Fruit fly (Drosophila melanogaster) whole organism, prepupa: Measurements from ENCODE around the gene unc-119.
A peak's percentile ranks its signal among the peaks of the same experiment; 100 is the strongest.

ENCODE experiments used
- CG10669 ChIP-seq: fragments of 200-800 bp; sonication (Bioruptor generic); optimal IDR thresholded peaks from 3 replicates; lab custom pipeline; 2018; ENCODE audit warnings: missing biosample characterization, mild to moderate bottlenecking, missing genetic modification characterization, moderate library complexity
- CG11294 ChIP-seq: fragments of 200-800 bp; sonication (Bioruptor generic); IDR thresholded peaks from 2 replicates; pipeline ENCODE4 v1.3.6; 2022; ENCODE audit warnings: missing biosample characterization, missing genetic modification characterization
- CG11762 ChIP-seq: fragments of 200-800 bp; sonication (Bioruptor generic); optimal IDR thresholded peaks from 3 replicates; lab custom pipeline; 2016; ENCODE audit warnings: missing biosample characterization, missing genetic modification characterization; ENCODE audit not compliant: insufficient read depth
- CG11902 ChIP-seq: fragments of 200-800 bp; sonication (Bioruptor generic); optimal IDR thresholded peaks from 3 replicates; lab custom pipeline; 2016; ENCODE audit warnings: missing biosample characterization, missing genetic modification characterization
- CG15336 ChIP-seq: fragments of 200-800 bp; sonication (Bioruptor generic); IDR thresholded peaks from 2 replicates; pipeline ENCODE4 v1.3.6; 2022; ENCODE audit warnings: missing biosample characterization, missing genetic modification characterization
- CG1621 ChIP-seq: fragments of 200-800 bp; sonication (Bioruptor generic); optimal IDR thresholded peaks from 3 replicates; lab custom pipeline; 2018; ENCODE audit warnings: missing biosample characterization, mild to moderate bottlenecking, missing genetic modification characterization
- CG16779 ChIP-seq: fragments of 200-800 bp; sonication (Bioruptor generic); optimal IDR thresholded peaks from 3 replicates; lab custom pipeline; 2017; ENCODE audit warnings: missing biosample characterization, mild to moderate bottlenecking, missing genetic modification characterization
- CG3032 ChIP-seq: fragments of 200-800 bp; optimal IDR thresholded peaks from 2 replicates; lab custom pipeline; 2019; ENCODE audit warnings: missing biosample characterization, mild to moderate bottlenecking, missing genetic modification characterization, moderate library complexity
- CG31627 ChIP-seq: fragments of 200-800 bp; sonication (Bioruptor generic); optimal IDR thresholded peaks from 3 replicates; lab custom pipeline; 2016; ENCODE audit warnings: missing biosample characterization, missing genetic modification characterization
- CG32006 ChIP-seq: fragments of 200-800 bp; sonication (Bioruptor generic); optimal IDR thresholded peaks from 3 replicates; lab custom pipeline; 2017; ENCODE audit warnings: missing biosample characterization, mild to moderate bottlenecking, missing genetic modification characterization
- CG34406 ChIP-seq: fragments of 200-800 bp; sonication (Bioruptor generic); optimal IDR thresholded peaks from 3 replicates; lab custom pipeline; 2016; ENCODE audit warnings: missing biosample characterization, missing genetic modification characterization
- CG3919 ChIP-seq: fragments of 200-800 bp; sonication (Bioruptor generic); optimal IDR thresholded peaks from 3 replicates; lab custom pipeline; 2016; ENCODE audit warnings: missing biosample characterization, missing genetic modification characterization
- CG4318 ChIP-seq: fragments of 200-800 bp; sonication (Bioruptor generic); optimal IDR thresholded peaks from 3 replicates; lab custom pipeline; 2017; ENCODE audit warnings: missing biosample characterization, mild to moderate bottlenecking, missing genetic modification characterization
- CG6163 ChIP-seq: fragments of 200-800 bp; sonication (Bioruptor generic); IDR thresholded peaks from 3 replicates; pipeline ENCODE4 v1.3.6; 2022; ENCODE audit warnings: missing biosample characterization, missing genetic modification characterization
- CG6276 ChIP-seq: fragments of 200-800 bp; sonication (Bioruptor generic); optimal IDR thresholded peaks from 2 replicates; lab custom pipeline; 2017; ENCODE audit warnings: missing biosample characterization, mild to moderate bottlenecking, missing genetic modification characterization
- CG6792 ChIP-seq: fragments of 200-800 bp; sonication (Bioruptor generic); optimal IDR thresholded peaks from 3 replicates; lab custom pipeline; 2016; ENCODE audit warnings: missing biosample characterization, missing genetic modification characterization
- CG6808 ChIP-seq: fragments of 200-800 bp; sonication (Bioruptor generic); optimal IDR thresholded peaks from 3 replicates; lab custom pipeline; 2017; ENCODE audit warnings: missing biosample characterization, missing genetic modification characterization, mild to moderate bottlenecking, moderate library complexity, missing genetic modification reagents
- CG6854 ChIP-seq: fragments of 200-800 bp; sonication (Bioruptor generic); optimal IDR thresholded peaks from 2 replicates; lab custom pipeline; 2017; ENCODE audit warnings: missing biosample characterization, mild to moderate bottlenecking, missing genetic modification characterization
- CG7368 ChIP-seq: fragments of 200-800 bp; sonication (Bioruptor generic); optimal IDR thresholded peaks from 3 replicates; lab custom pipeline; 2016; ENCODE audit warnings: missing biosample characterization, missing genetic modification characterization
- CG8119 ChIP-seq: fragments of 200-800 bp; sonication (Bioruptor generic); IDR thresholded peaks from 3 replicates; pipeline ENCODE4 v1.3.6; 2022; ENCODE audit warnings: missing biosample characterization, missing genetic modification characterization
- CG8319 ChIP-seq: fragments of 200-800 bp; sonication (Bioruptor generic); optimal IDR thresholded peaks from 3 replicates; lab custom pipeline; 2016; ENCODE audit warnings: missing biosample characterization, missing genetic modification characterization
- CG9139 ChIP-seq: fragments of 200-800 bp; sonication (Bioruptor generic); optimal IDR thresholded peaks from 3 replicates; lab custom pipeline; 2017; ENCODE audit warnings: missing biosample characterization, mild to moderate bottlenecking, missing genetic modification characterization
- Eip75B ChIP-seq: fragments of 200-800 bp; sonication (Bioruptor generic); optimal IDR thresholded peaks from 3 replicates; lab custom pipeline; 2016; ENCODE audit warnings: missing biosample characterization, missing genetic modification characterization
- Eip78C ChIP-seq: fragments of 200-800 bp; sonication (Bioruptor generic); peaks from one replicate; lab custom pipeline; 2016; ENCODE audit warnings: missing biosample characterization, missing genetic modification characterization
- Ets21C ChIP-seq: fragments of 200-800 bp; sonication (Bioruptor generic); optimal IDR thresholded peaks from 3 replicates; lab custom pipeline; 2016; ENCODE audit warnings: missing biosample characterization, missing genetic modification characterization
- Gug ChIP-seq: fragments of 200-800 bp; sonication (Bioruptor generic); IDR thresholded peaks from 2 replicates; pipeline ENCODE4 v1.3.6; 2022; ENCODE audit warnings: missing biosample characterization, missing genetic modification characterization
- Hr38 ChIP-seq: sonication (Bioruptor generic); optimal IDR thresholded peaks from 2 replicates; lab custom pipeline; 2016; ENCODE audit warnings: missing biosample characterization, missing genetic modification characterization
- Hr39 ChIP-seq: fragments of 200-800 bp; sonication (Bioruptor generic); optimal IDR thresholded peaks from 2 replicates; lab custom pipeline; 2016; ENCODE audit warnings: missing biosample characterization, missing genetic modification characterization
- Hr4 ChIP-seq: fragments of 200-800 bp; sonication (Bioruptor generic); optimal IDR thresholded peaks from 3 replicates; lab custom pipeline; 2016; ENCODE audit warnings: missing biosample characterization, missing genetic modification characterization
- Lpt ChIP-seq: fragments of 200-800 bp; sonication (Bioruptor generic); optimal IDR thresholded peaks from 3 replicates; lab custom pipeline; 2016; ENCODE audit warnings: missing biosample characterization, missing genetic modification characterization
- Met ChIP-seq: fragments of 200-800 bp; sonication (Bioruptor generic); optimal IDR thresholded peaks from 3 replicates; lab custom pipeline; 2016; ENCODE audit warnings: missing biosample characterization, missing genetic modification characterization
- Sox102F ChIP-seq: fragments of 200-800 bp; sonication (Bioruptor generic); optimal IDR thresholded peaks from 2 replicates; lab custom pipeline; 2016; ENCODE audit warnings: missing biosample characterization, mild to moderate bottlenecking, missing genetic modification characterization
- acj6 ChIP-seq: fragments of 200-800 bp; sonication (Bioruptor generic); optimal IDR thresholded peaks from 3 replicates; lab custom pipeline; 2016; ENCODE audit warnings: missing biosample characterization, missing genetic modification characterization
- cyc ChIP-seq: fragments of 200-800 bp; sonication (Bioruptor generic); optimal IDR thresholded peaks from 3 replicates; lab custom pipeline; 2016; ENCODE audit warnings: missing biosample characterization, missing genetic modification characterization
- dac ChIP-seq: fragments of 200-800 bp; sonication (Bioruptor generic); optimal IDR thresholded peaks from 2 replicates; lab custom pipeline; 2017; ENCODE audit warnings: missing biosample characterization, mild to moderate bottlenecking, missing genetic modification characterization
- dsx ChIP-seq: fragments of 200-800 bp; optimal IDR thresholded peaks from 3 replicates; lab custom pipeline; 2019; ENCODE audit warnings: missing biosample characterization, mild to moderate bottlenecking, missing genetic modification characterization, moderate library complexity; ENCODE audit not compliant: poor library complexity, severe bottlenecking
- esn ChIP-seq: fragments of 200-800 bp; sonication (Bioruptor generic); optimal IDR thresholded peaks from 2 replicates; lab custom pipeline; 2016; ENCODE audit warnings: missing biosample characterization, mild to moderate bottlenecking, missing genetic modification characterization, moderate library complexity
- fd85E ChIP-seq: fragments of 200-800 bp; sonication (Bioruptor generic); optimal IDR thresholded peaks from 3 replicates; lab custom pipeline; 2016; ENCODE audit warnings: missing biosample characterization, missing genetic modification characterization
- fkh ChIP-seq: fragments of 200-800 bp; sonication (Bioruptor generic); optimal IDR thresholded peaks from 3 replicates; lab custom pipeline; 2017; ENCODE audit warnings: missing biosample characterization, mild to moderate bottlenecking, missing genetic modification characterization, moderate library complexity
- lz ChIP-seq: fragments of 200-800 bp; sonication (Bioruptor generic); optimal IDR thresholded peaks from 3 replicates; lab custom pipeline; 2016; ENCODE audit warnings: missing biosample characterization, missing genetic modification characterization
- net ChIP-seq: fragments of 200-800 bp; sonication (Bioruptor generic); optimal IDR thresholded peaks from 3 replicates; lab custom pipeline; 2016; ENCODE audit warnings: missing biosample characterization, missing genetic modification characterization
- pdm3 ChIP-seq: fragments of 200-800 bp; sonication (Bioruptor generic); optimal IDR thresholded peaks from 3 replicates; lab custom pipeline; 2016; ENCODE audit warnings: missing biosample characterization, missing genetic modification characterization
- salr ChIP-seq, 2 experiments: fragments of 200-800 bp; sonication (Bioruptor generic); optimal IDR thresholded peaks; 3 replicates each; lab custom pipeline; 2016 to 2018; ENCODE audit warnings: missing biosample characterization in 2 of 2, missing genetic modification characterization in 2 of 2, mild to moderate bottlenecking in 1 of 2
- spab ChIP-seq: fragments of 200-800 bp; sonication (Bioruptor generic); optimal IDR thresholded peaks from 2 replicates; lab custom pipeline; 2017; ENCODE audit warnings: missing biosample characterization, mild to moderate bottlenecking, missing genetic modification characterization, missing genetic modification reagents
- ss ChIP-seq, 2 experiments: fragments of 200-800 bp; sonication (Bioruptor generic); optimal IDR thresholded peaks; 2 replicates in 1 of 2; 3 replicates in 1 of 2; lab custom pipeline; 2017 to 2018; ENCODE audit warnings: mild to moderate bottlenecking in 2 of 2, missing biosample characterization in 2 of 2, missing genetic modification characterization in 2 of 2, moderate library complexity in 1 of 2
- vri ChIP-seq: fragments of 200-800 bp; sonication (Bioruptor generic); optimal IDR thresholded peaks from 3 replicates; lab custom pipeline; 2016; ENCODE audit warnings: missing biosample characterization, mild to moderate bottlenecking, missing genetic modification characterization

Gene unc-119

dm6 chrX:7334801-7335176, 43.7 kb upstream of the unc-119 start (continued):
- TF ChIP-seq fd85E (GFP tag; lab: Kevin White, UChicago): no peak
- TF ChIP-seq spab: peak; percentile 56
- TF ChIP-seq CG6792 (GFP tag; lab: Kevin White, UChicago): peak; percentile 38
- no peak for TF ChIP-seq pdm3 (GFP tag; lab: Kevin White, UChicago)
- no peak for TF ChIP-seq CG1621 (tag; lab: Kevin White, UChicago)
- peak; percentile 25; the same call in 1 of the 2 replicates for TF ChIP-seq CG11294 (GFP tag; lab: Robert Waterston, UW)
- TF ChIP-seq CG10669 (GFP tag; lab: Kevin White, UChicago): peak; percentile 66
- peak; percentile 54 for TF ChIP-seq Gug
- peak; percentile 75 for TF ChIP-seq Eip78C (GFP tag; lab: Kevin White, UChicago)
- peak; percentile 31 for TF ChIP-seq CG9139 (GFP tag; lab: Kevin White, UChicago)
- TF ChIP-seq dac (GFP tag; lab: Kevin White, UChicago): no peak
- TF ChIP-seq fkh (GFP tag; lab: Kevin White, UChicago): peak; percentile 12
- no peak for TF ChIP-seq net
- peak; percentile 8 for TF ChIP-seq esn (GFP tag; lab: Kevin White, UChicago)
- no peak for TF ChIP-seq Sox102F (GFP tag; lab: Kevin White, UChicago)
- TF ChIP-seq CG16779 (tag; lab: Kevin White, UChicago): no peak
- no peak for TF ChIP-seq vri (GFP tag; lab: Kevin White, UChicago)
- TF ChIP-seq CG6854 (GFP tag; lab: Kevin White, UChicago): no peak
- TF ChIP-seq lz (GFP tag; lab: Kevin White, UChicago): no peak
- TF ChIP-seq CG15336 (GFP tag; lab: Robert Waterston, UW): peak; percentile 70
- TF ChIP-seq salr (GFP tag; optimal IDR thresholded peaks at IDR 0.05; lab: Kevin White, UChicago): peak in 1 of 2 experiments; percentile 40
- TF ChIP-seq CG7368 (GFP tag; lab: Kevin White, UChicago): peak; percentile 42
- peak; percentile 10 for TF ChIP-seq Met
- TF ChIP-seq Hr4: no peak
- TF ChIP-seq Eip75B (GFP tag; lab: Kevin White, UChicago): no peak

- TF ChIP-seq CG34406 (peak; percentile 71), CG6276 (GFP tag; lab: Kevin White, UChicago) (peak; percentile 68), Eip75B (GFP tag; lab: Kevin White, UChicago) (peak; percentile 84), CG6854 (GFP tag; lab: Kevin White, UChicago) (no peak), CG11902 (GFP tag; lab: Kevin White, UChicago) (peak; percentile 50), CG8319 (GFP tag; lab: Kevin White, UChicago) (peak; percentile 7), CG3032 (peak; percentile 74), Hr39 (GFP tag; lab: Kevin White, UChicago) (peak; percentile 70), CG3919 (GFP tag; lab: Kevin White, UChicago) (peak; percentile 81), cyc (GFP tag; lab: Kevin White, UChicago) (peak; percentile 67), CG9139 (GFP tag; lab: Kevin White, UChicago) (peak; percentile 72), CG32006 (GFP tag; lab: Kevin White, UChicago) (peak; percentile 73), fkh (GFP tag; lab: Kevin White, UChicago) (no peak), Lpt (GFP tag; lab: Kevin White, UChicago) (peak; percentile 47), ss (GFP tag; optimal IDR thresholded peaks at IDR 0.05; lab: Kevin White, UChicago) (peak; percentile 60 to 86), CG6792 (GFP tag; lab: Kevin White, UChicago) (peak; percentile 75), CG11762 (GFP tag; lab: Kevin White, UChicago) (peak; percentile 65), spab (peak; percentile 74), Met (peak; percentile 77), CG4318 (peak; percentile 24), lz (GFP tag; lab: Kevin White, UChicago) (peak; percentile 69), vri (GFP tag; lab: Kevin White, UChicago) (peak; percentile 6), CG10669 (GFP tag; lab: Kevin White, UChicago) (peak; percentile 86), dsx (no peak), CG31627 (GFP tag; lab: Kevin White, UChicago) (peak; percentile 65), acj6 (GFP tag; lab: Kevin White, UChicago) (peak; percentile 83), Hr38 (no peak), Ets21C (GFP tag; lab: Kevin White, UChicago) (peak; percentile 50), CG6163 (GFP tag; lab: Robert Waterston, UW) (peak; percentile 60), CG15336 (GFP tag; lab: Robert Waterston, UW) (peak; percentile 53; the same call in 1 of the 2 replicates), CG6808 (peak; percentile 84), CG16779 (tag; lab: Kevin White, UChicago) (peak; percentile 52), CG8119 (GFP tag; lab: Robert Waterston, UW) (peak; percentile 58)
Observed at dm6 chrX:7333858-7334800, 43.0 kb upstream of the unc-119 start.
